Fruit fly (Drosophila melanogaster) whole organism, embryonic: ENCODE measurements around the gene spas.

Source experiments
- B-H2 ChIP-seq: fragments of 200-800 bp; sonication (Bioruptor generic); optimal IDR thresholded peaks from 2 replicates; lab custom pipeline; 2018; ENCODE audit warnings: missing biosample characterization, mild to moderate bottlenecking, missing genetic modification characterization
- Bdp1 ChIP-seq: fragments of 200-800 bp; sonication (Bioruptor generic); optimal IDR thresholded peaks from 3 replicates; lab custom pipeline; 2016; ENCODE audit warnings: missing biosample characterization, missing genetic modification characterization
- CG10654 ChIP-seq: fragments of 200-800 bp; sonication (Bioruptor generic); optimal IDR thresholded peaks from 2 replicates; lab custom pipeline; 2016; ENCODE audit warnings: missing biosample characterization, missing genetic modification characterization
- CG11560 ChIP-seq: fragments of 200-800 bp; sonication (Bioruptor generic); IDR thresholded peaks from 3 replicates; pipeline ENCODE4 v1.3.6; 2022; ENCODE audit warnings: missing biosample characterization, missing genetic modification characterization
- CG12659 ChIP-seq: fragments of 200-800 bp; sonication (Bioruptor generic); optimal IDR thresholded peaks from 3 replicates; lab custom pipeline; 2017; ENCODE audit warnings: mild to moderate bottlenecking, missing biosample characterization, missing genetic modification reagents, missing genetic modification characterization
- CG15269 ChIP-seq: fragments of 200-800 bp; sonication (Bioruptor generic); optimal IDR thresholded peaks from 2 replicates; lab custom pipeline; 2018; ENCODE audit warnings: missing biosample characterization, mild to moderate bottlenecking, missing genetic modification characterization, moderate library complexity
- CG16815 ChIP-seq: fragments of 200-800 bp; sonication (Bioruptor generic); optimal IDR thresholded peaks from 3 replicates; lab custom pipeline; 2017; ENCODE audit warnings: missing biosample characterization, mild to moderate bottlenecking, missing genetic modification characterization
- CG17186 ChIP-seq: fragments of 200-800 bp; sonication (Bioruptor generic); optimal IDR thresholded peaks from 3 replicates; lab custom pipeline; 2017; ENCODE audit warnings: missing biosample characterization, missing genetic modification reagents, missing genetic modification characterization
- CG17361 ChIP-seq: fragments of 200-800 bp; sonication (Bioruptor generic); IDR thresholded peaks from 3 replicates; pipeline ENCODE4 v1.3.6; 2022; ENCODE audit warnings: missing biosample characterization, missing genetic modification characterization
- CG18619 ChIP-seq: fragments of 200-800 bp; sonication (Bioruptor generic); optimal IDR thresholded peaks from 3 replicates; lab custom pipeline; 2017; ENCODE audit warnings: missing biosample characterization, mild to moderate bottlenecking, missing genetic modification characterization
- CG2678 ChIP-seq: fragments of 200-800 bp; sonication (Bioruptor generic); optimal IDR thresholded peaks from 3 replicates; lab custom pipeline; 2019; ENCODE audit warnings: missing biosample characterization, mild to moderate bottlenecking, missing genetic modification characterization, moderate library complexity
- CG4424 ChIP-seq: fragments of 200-800 bp; sonication (Bioruptor generic); optimal IDR thresholded peaks from 3 replicates; lab custom pipeline; 2016; ENCODE audit warnings: missing biosample characterization, missing genetic modification characterization
- CG4730 ChIP-seq: fragments of 200-800 bp; sonication (Bioruptor generic); IDR thresholded peaks from 2 replicates; pipeline ENCODE4 v1.3.6; 2022; ENCODE audit warnings: missing biosample characterization, missing genetic modification characterization
- CG6813 ChIP-seq: fragments of 200-800 bp; sonication (Bioruptor generic); optimal IDR thresholded peaks from 2 replicates; lab custom pipeline; 2017; ENCODE audit warnings: missing biosample characterization, missing genetic modification characterization, mild to moderate bottlenecking, moderate library complexity, missing genetic modification reagents
- CG7357 ChIP-seq: fragments of 200-800 bp; sonication (Bioruptor generic); IDR thresholded peaks from 3 replicates; pipeline ENCODE4 v1.3.6; 2022; ENCODE audit warnings: missing biosample characterization, missing genetic modification characterization
- CG9932 ChIP-seq: fragments of 200-800 bp; sonication (Bioruptor generic); IDR thresholded peaks from 2 replicates; pipeline ENCODE4 v1.3.6; 2022; ENCODE audit warnings: missing biosample characterization, missing genetic modification characterization
- Camta ChIP-seq: fragments of 200-800 bp; sonication (Bioruptor generic); optimal IDR thresholded peaks from 2 replicates; lab custom pipeline; 2016; ENCODE audit warnings: missing biosample characterization, missing genetic modification characterization
- CoRest ChIP-seq: fragments of 200-800 bp; sonication (Bioruptor generic); optimal IDR thresholded peaks from 3 replicates; lab custom pipeline; 2018; ENCODE audit warnings: missing biosample characterization, mild to moderate bottlenecking, missing genetic modification characterization, moderate library complexity
- CrebB ChIP-seq: fragments of 200-800 bp; sonication (Bioruptor generic); optimal IDR thresholded peaks from 3 replicates; lab custom pipeline; 2018; ENCODE audit warnings: missing biosample characterization, mild to moderate bottlenecking, missing genetic modification characterization
- Dek ChIP-seq: fragments of 200-800 bp; sonication (Bioruptor generic); optimal IDR thresholded peaks from 3 replicates; lab custom pipeline; 2019; ENCODE audit warnings: missing biosample characterization, mild to moderate bottlenecking, missing genetic modification characterization, moderate library complexity
- Fer3 ChIP-seq: fragments of 200-800 bp; sonication (Bioruptor generic); optimal IDR thresholded peaks from 2 replicates; lab custom pipeline; 2018; ENCODE audit warnings: missing biosample characterization, mild to moderate bottlenecking, missing genetic modification characterization, moderate library complexity
- GATAe ChIP-seq: fragments of 200-800 bp; sonication (Bioruptor generic); conservative IDR thresholded peaks from 2 replicates; pipeline ENCODE4 v1.3.6; 2022; ENCODE audit warnings: missing biosample characterization, missing genetic modification characterization
- Gsc ChIP-seq: fragments of 200-800 bp; sonication (Bioruptor generic); IDR thresholded peaks from 2 replicates; pipeline ENCODE4 v1.3.6; 2022; ENCODE audit warnings: missing biosample characterization, missing genetic modification characterization
- HHEX ChIP-seq: fragments of 200-800 bp; sonication (Bioruptor generic); optimal IDR thresholded peaks from 3 replicates; lab custom pipeline; 2017; ENCODE audit warnings: missing biosample characterization, mild to moderate bottlenecking, missing genetic modification characterization, missing genetic modification reagents
- HmgZ ChIP-seq: fragments of 200-800 bp; sonication (Bioruptor generic); optimal IDR thresholded peaks from 2 replicates; lab custom pipeline; 2018; ENCODE audit warnings: missing biosample characterization, mild to moderate bottlenecking, missing genetic modification characterization
- Hr3 ChIP-seq: fragments of 200-800 bp; sonication (Bioruptor generic); optimal IDR thresholded peaks from 3 replicates; lab custom pipeline; 2016; ENCODE audit warnings: missing biosample characterization, missing genetic modification characterization
- Hr39 ChIP-seq: fragments of >200 bp; optimal IDR thresholded peaks from 2 replicates; lab custom pipeline; 2017
- Hr78 ChIP-seq, 2 experiments: fragments of 200-800 bp in 1 of 2; fragments of >200 bp in 1 of 2; sonication (Bioruptor generic) in 1 of 2; optimal IDR thresholded peaks; 2 replicates each; lab custom pipeline; 2017 to 2019; ENCODE audit warnings: missing biosample characterization in 2 of 2, missing genetic modification characterization in 2 of 2, mild to moderate bottlenecking in 1 of 2, moderate library complexity in 1 of 2
- Lpt ChIP-seq: fragments of >200 bp; optimal IDR thresholded peaks from 2 replicates; lab custom pipeline; 2018; ENCODE audit warnings: missing biosample characterization, missing genetic modification characterization
- NC2α ChIP-seq: fragments of 200-800 bp; sonication (Bioruptor generic); optimal IDR thresholded peaks from 2 replicates; lab custom pipeline; 2016; ENCODE audit warnings: missing biosample characterization, missing genetic modification characterization
- Vsx1 ChIP-seq: fragments of 200-800 bp; sonication (Bioruptor generic); optimal IDR thresholded peaks from 2 replicates; lab custom pipeline; 2017; ENCODE audit warnings: missing biosample characterization, mild to moderate bottlenecking, missing genetic modification characterization, missing genetic modification reagents
- ab ChIP-seq: fragments of 200-800 bp; sonication (Bioruptor generic); optimal IDR thresholded peaks from 2 replicates; lab custom pipeline; 2016; ENCODE audit warnings: missing biosample characterization, missing genetic modification characterization
- ara ChIP-seq: fragments of 200-800 bp; sonication (Bioruptor generic); IDR thresholded peaks from 2 replicates; pipeline ENCODE4 v1.3.6; 2022; ENCODE audit warnings: missing biosample characterization, missing genetic modification characterization
- cato ChIP-seq: fragments of 200-800 bp; sonication (Bioruptor generic); optimal IDR thresholded peaks from 2 replicates; lab custom pipeline; 2016; ENCODE audit warnings: missing biosample characterization, missing genetic modification characterization, borderline replicate concordance
- chn ChIP-seq: fragments of 200-800 bp; sonication (Bioruptor generic); optimal IDR thresholded peaks from 2 replicates; lab custom pipeline; 2016; ENCODE audit warnings: missing biosample characterization, missing genetic modification characterization
- corto ChIP-seq: fragments of 200-800 bp; sonication (Bioruptor generic); optimal IDR thresholded peaks from 2 replicates; lab custom pipeline; 2016; ENCODE audit warnings: missing biosample characterization, mild to moderate bottlenecking, missing genetic modification characterization, moderate library complexity
- dimm ChIP-seq: fragments of 200-800 bp; sonication (Bioruptor generic); IDR thresholded peaks from 2 replicates; pipeline ENCODE4 v1.3.6; 2022; ENCODE audit warnings: missing biosample characterization, missing genetic modification characterization
- dm ChIP-seq: fragments of 200-800 bp; sonication (Bioruptor generic); optimal IDR thresholded peaks from 3 replicates; lab custom pipeline; 2016; ENCODE audit warnings: missing biosample characterization, missing genetic modification characterization
- her ChIP-seq: fragments of 200-800 bp; sonication (Bioruptor generic); optimal IDR thresholded peaks from 2 replicates; lab custom pipeline; 2016; ENCODE audit warnings: missing biosample characterization, missing genetic modification characterization
- kni ChIP-seq: fragments of 200-800 bp; sonication (Bioruptor generic); optimal IDR thresholded peaks from 3 replicates; lab custom pipeline; 2017; ENCODE audit warnings: mild to moderate bottlenecking, missing biosample characterization, missing genetic modification reagents, missing genetic modification characterization
- luna ChIP-seq: fragments of 200-800 bp; sonication (Bioruptor generic); optimal IDR thresholded peaks from 2 replicates; lab custom pipeline; 2016; ENCODE audit warnings: missing biosample characterization, missing genetic modification characterization
- mld ChIP-seq: fragments of 200-800 bp; sonication (Bioruptor generic); IDR thresholded peaks from 3 replicates; pipeline ENCODE4 v1.3.6; 2022; ENCODE audit warnings: missing biosample characterization, missing genetic modification characterization; ENCODE audit not compliant: partially characterized antibody
- nau ChIP-seq: fragments of 200-800 bp; sonication (Bioruptor generic); optimal IDR thresholded peaks from 3 replicates; lab custom pipeline; 2017; ENCODE audit warnings: missing biosample characterization, mild to moderate bottlenecking, missing genetic modification characterization, missing genetic modification reagents
- nerfin-1 ChIP-seq: fragments of 200-800 bp; sonication (Bioruptor generic); optimal IDR thresholded peaks from 3 replicates; lab custom pipeline; 2019; ENCODE audit warnings: missing biosample characterization, mild to moderate bottlenecking, missing genetic modification characterization, moderate library complexity
- oc ChIP-seq: fragments of 200-800 bp; sonication (Bioruptor generic); optimal IDR thresholded peaks from 2 replicates; lab custom pipeline; 2018; ENCODE audit warnings: missing biosample characterization, mild to moderate bottlenecking, missing genetic modification characterization, moderate library complexity
- p53 ChIP-seq: fragments of 200-800 bp; sonication (Bioruptor generic); optimal IDR thresholded peaks from 2 replicates; lab custom pipeline; 2016; ENCODE audit warnings: missing biosample characterization, missing genetic modification characterization
- sob ChIP-seq: fragments of 200-800 bp; sonication (Bioruptor generic); IDR thresholded peaks from 2 replicates; pipeline ENCODE4 v1.3.6; 2022; ENCODE audit warnings: missing biosample characterization, missing genetic modification characterization
- sr ChIP-seq: fragments of 200-800 bp; sonication (Bioruptor generic); IDR thresholded peaks from 3 replicates; pipeline ENCODE4 v1.3.6; 2022; ENCODE audit warnings: missing biosample characterization, missing genetic modification characterization
- ssp ChIP-seq: fragments of 200-800 bp; sonication (Bioruptor generic); IDR thresholded peaks from 2 replicates; pipeline ENCODE4 v1.3.6; 2022; ENCODE audit warnings: missing biosample characterization, missing genetic modification characterization
- zfh2 ChIP-seq: fragments of 200-800 bp; sonication (Bioruptor generic); optimal IDR thresholded peaks from 2 replicates; lab custom pipeline; 2016; ENCODE audit warnings: missing biosample characterization, missing genetic modification characterization

Gene spas

DNA sequence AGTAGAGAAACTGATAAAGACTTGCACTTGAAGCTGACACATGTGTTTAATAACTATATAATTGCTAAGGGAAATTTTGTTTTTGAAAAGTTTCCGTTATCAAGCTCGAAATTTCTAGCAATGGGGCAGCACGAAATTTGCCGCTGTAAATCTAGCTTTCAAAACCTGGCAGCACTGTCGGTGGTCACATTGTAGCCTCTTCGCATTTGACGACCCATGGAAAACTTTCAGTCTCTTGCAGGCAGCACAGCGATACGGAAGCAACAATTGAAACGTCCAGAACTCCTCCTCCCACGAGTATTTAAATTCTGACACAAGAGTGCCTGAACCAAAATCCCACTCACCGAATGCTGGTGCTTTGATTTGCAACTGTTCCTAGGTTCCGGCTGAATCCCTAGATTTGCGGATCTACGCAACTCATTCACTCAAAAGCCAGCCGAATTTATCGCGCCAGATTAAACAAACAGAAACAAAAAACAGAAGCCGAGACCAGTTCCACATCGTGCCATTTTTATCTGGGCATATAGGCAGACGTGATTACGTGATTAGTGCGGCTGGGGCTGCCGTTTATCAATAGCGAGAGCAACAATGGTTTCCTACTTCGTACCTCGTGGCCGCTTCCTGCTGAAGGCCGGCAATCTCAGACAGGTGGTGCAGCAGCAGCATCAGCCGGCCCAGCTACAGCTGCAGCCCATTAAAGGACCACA is 13.6 kb downstream of the spas start (continued):
- TF ChIP-seq CG6813 (GFP tag; lab: Kevin White, UChicago) = no peak
- TF ChIP-seq CG2678 = peak; percentile 2
- TF ChIP-seq Hr39 (lab: Kevin White, UChicago) = no peak
- no peak for TF ChIP-seq CrebB (tag; lab: Kevin White, UChicago)
- peak; percentile 55 for TF ChIP-seq CG9932
- no peak for TF ChIP-seq oc (tag; lab: Kevin White, UChicago)
- no peak for TF ChIP-seq chn
- TF ChIP-seq Fer3 (tag; lab: Kevin White, UChicago) = no peak
- TF ChIP-seq Bdp1 = no peak
- TF ChIP-seq ab (GFP tag; lab: Kevin White, UChicago) = no peak
- TF ChIP-seq Hr3 (GFP tag; lab: Kevin White, UChicago) = no peak
- TF ChIP-seq GATAe (GFP tag; lab: Robert Waterston, UW) = no peak
- TF ChIP-seq CG15269 (tag; lab: Kevin White, UChicago) = no peak
- no peak for TF ChIP-seq NC2α
- no peak for TF ChIP-seq nerfin-1 (tag; lab: Kevin White, UChicago)
- TF ChIP-seq mld (GFP tag; lab: Robert Waterston, UW) = no peak
- 0 out of 3 replicates have a peak, but pooled peaks have one; percentile 9 for TF ChIP-seq CG17361 (GFP tag; lab: Robert Waterston, UW)
- TF ChIP-seq Gsc (GFP tag; lab: Robert Waterston, UW) = no peak
- TF ChIP-seq CG17186 (GFP tag; lab: Kevin White, UChicago) = no peak
- TF ChIP-seq CG16815 = no peak
- TF ChIP-seq ssp (GFP tag; lab: Robert Waterston, UW) = no peak
- no peak for TF ChIP-seq CG4424 (GFP tag; lab: Kevin White, UChicago)
- TF ChIP-seq CG18619 = no peak
- peak; percentile 7 for TF ChIP-seq nau
- TF ChIP-seq sr (GFP tag; lab: Robert Waterston, UW) = 0 out of 3 replicates have a peak, but pooled peaks have one; percentile 15
- TF ChIP-seq Lpt (GFP tag; lab: Kevin White, UChicago) = no peak
- no peak for TF ChIP-seq Camta (GFP tag; lab: Kevin White, UChicago)
- no peak for TF ChIP-seq CoRest (tag; lab: Kevin White, UChicago)
- peak; percentile 9 for TF ChIP-seq B-H2 (GFP tag; lab: Kevin White, UChicago)
- TF ChIP-seq dm (GFP tag; lab: Kevin White, UChicago) = no peak
- no peak for TF ChIP-seq Vsx1 (GFP tag; lab: Kevin White, UChicago)
- no peak for TF ChIP-seq dimm
- TF ChIP-seq CG4730 (GFP tag; lab: Robert Waterston, UW) = 0 out of 2 replicates have a peak, but pooled peaks have one; percentile 5
- TF ChIP-seq CG11560 (tag; lab: Robert Waterston, UW) = no peak
- no peak for TF ChIP-seq kni (GFP tag; lab: Kevin White, UChicago)
- TF ChIP-seq Hr78 (GFP tag; optimal IDR thresholded peaks at IDR 0.05; lab: Kevin White, UChicago) = no peak
- TF ChIP-seq cato = no peak
- no peak for TF ChIP-seq sob (GFP tag; lab: Robert Waterston, UW)
- TF ChIP-seq ara (GFP tag; lab: Robert Waterston, UW) = no peak
- TF ChIP-seq Dek = no peak
- TF ChIP-seq HHEX (GFP tag; lab: Kevin White, UChicago) = no peak
- no peak for TF ChIP-seq zfh2 (GFP tag; lab: Kevin White, UChicago)
- TF ChIP-seq p53 (GFP tag; lab: Kevin White, UChicago) = no peak
- no peak for TF ChIP-seq CG7357 (GFP tag; lab: Robert Waterston, UW)
- no peak for TF ChIP-seq HmgZ (tag; lab: Kevin White, UChicago)
- TF ChIP-seq luna (GFP tag; lab: Kevin White, UChicago) = no peak
- no peak for TF ChIP-seq CG10654
- TF ChIP-seq her (GFP tag; lab: Kevin White, UChicago) = peak; percentile 18
- TF ChIP-seq CG12659 = peak; percentile 3
- no peak for TF ChIP-seq corto (GFP tag; lab: Kevin White, UChicago)
